Fruit fly (Drosophila melanogaster) ovary, adult (tissue): ENCODE results near the gene CG6428.

Experiments used
- CG17801 ChIP-seq: fragments of 200-800 bp; optimal IDR thresholded peaks from 2 replicates; lab custom pipeline; 2019; ENCODE audit warnings: missing biosample characterization, mild to moderate bottlenecking, missing genetic modification characterization, moderate library complexity; ENCODE audit not compliant: partially characterized antibody

CG6428 gene

DNA sequence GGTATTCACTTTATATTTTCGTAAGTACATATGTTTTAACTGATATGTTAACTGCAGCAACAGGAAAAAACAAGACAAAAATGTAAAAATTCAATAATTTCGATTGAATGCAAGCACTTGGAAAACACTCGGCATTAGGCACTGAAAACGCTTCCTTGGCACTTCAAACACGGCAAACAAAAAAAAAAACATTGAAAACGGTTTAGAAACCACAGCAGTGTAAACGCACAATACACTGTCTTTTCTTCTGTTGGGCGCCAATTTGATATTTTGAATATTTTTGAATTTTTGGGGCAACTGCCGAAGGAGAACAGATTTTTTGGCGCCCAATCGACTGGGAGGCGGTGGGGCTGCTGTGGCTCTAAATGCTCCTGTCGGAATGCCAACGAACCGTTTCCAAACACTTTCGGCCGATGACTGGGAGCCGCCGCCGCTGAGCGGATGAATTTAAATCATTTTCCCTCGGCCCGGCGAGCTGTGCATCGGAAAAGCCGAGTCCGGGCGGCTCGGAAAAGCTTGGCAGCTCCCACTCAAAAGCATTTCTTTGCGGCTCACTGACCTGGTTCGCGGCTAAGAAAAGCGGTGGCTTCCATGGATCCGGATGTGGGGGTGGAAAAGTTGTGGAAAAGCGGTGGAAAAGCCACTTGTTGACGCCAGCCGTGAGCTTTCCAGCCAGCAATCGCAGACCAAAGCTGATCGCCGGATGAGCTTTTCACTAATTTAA lies 37.8 kb downstream of the CG6428 start, which contains the start of gene CG42541:
CG42541 (minus strand) TSS at position 51 of the 724 bp plus-strand sequence.
- TF ChIP-seq CG17801 (GFP tag; lab: Kevin White, UChicago) = no peak

DNA sequence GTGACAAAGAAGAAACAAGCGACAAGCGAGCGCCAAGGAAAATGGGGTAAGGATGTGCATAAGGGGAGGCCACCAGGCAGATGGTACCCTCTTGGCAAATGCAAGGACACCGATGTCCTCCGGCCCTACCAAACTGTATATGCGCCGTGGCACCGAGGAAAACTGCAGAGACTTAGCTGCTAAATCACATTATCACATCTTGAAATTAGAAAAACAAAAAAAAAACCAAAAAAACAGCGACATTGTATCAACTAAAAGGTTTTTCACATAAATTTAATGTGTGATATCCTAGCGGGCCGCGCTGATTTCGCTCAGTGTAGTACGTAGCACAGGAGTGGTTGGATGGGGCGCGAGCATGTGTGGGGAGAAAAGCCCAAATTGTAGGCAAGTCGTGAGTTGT lies 39.9 kb downstream of the CG6428 start:
- TF ChIP-seq CG17801 (GFP tag; lab: Kevin White, UChicago) = no peak
